ENCODE assay signal across 1 fruit fly cellular context in genomic region chrX:16104738-16105426, dm6.
TF ChIP-seq lines count a peak whose summit lies in the region.

Gene CG42353 (minus strand): TSS chrX:16104946.
Gene CG42354 (minus strand): TSS chrX:16104946.

TF ChIP-seq in whole organism, embryonic, 481 proteins besides CTCF, POLR2A, EP300 and RAD21 (continued from another document and continues in another):
- peak; percentile 69 for TF ChIP-seq CG4282 (GFP tag; optimal IDR thresholded peaks at IDR 0.05; lab: Kevin White, UChicago)
- peak; percentile 84 for TF ChIP-seq MBD-R2 (GFP tag; IDR thresholded peaks at IDR 0.05; lab: Robert Waterston, UW)
- TF ChIP-seq CG13123 (GFP tag; optimal IDR thresholded peaks at IDR 0.05; lab: Kevin White, UChicago), result peak; percentile 84
- peak; percentile 92 for TF ChIP-seq CG10366 (GFP tag; IDR thresholded peaks at IDR 0.05; lab: Robert Waterston, UW)
- peak; percentile 94 to 97 for TF ChIP-seq bsh (GFP tag; optimal IDR thresholded peaks at IDR 0.05; lab: Kevin White, UChicago)
- TF ChIP-seq Gsc (GFP tag; IDR thresholded peaks at IDR 0.05; lab: Robert Waterston, UW), result peak; percentile 91
- TF ChIP-seq CoRest (tag; optimal IDR thresholded peaks at IDR 0.05; lab: Kevin White, UChicago), result peak; percentile 98
- peak; percentile 89 for TF ChIP-seq CG13624 (GFP tag; optimal IDR thresholded peaks at IDR 0.05; lab: Kevin White, UChicago)
- TF ChIP-seq luna (GFP tag; optimal IDR thresholded peaks at IDR 0.05; lab: Kevin White, UChicago), result no peak
- peak; percentile 93 for TF ChIP-seq CG2875 (GFP tag; optimal IDR thresholded peaks at IDR 0.05; lab: Kevin White, UChicago)
- TF ChIP-seq sc (optimal IDR thresholded peaks at IDR 0.05; lab: Kevin White, UChicago), result no peak
- peak; percentile 96 for TF ChIP-seq sc (GFP tag; optimal IDR thresholded peaks at IDR 0.05; lab: Kevin White, UChicago)
- TF ChIP-seq CG34224 (GFP tag; IDR thresholded peaks at IDR 0.05; lab: Robert Waterston, UW; ENCODE audit: partially characterized antibody), result no peak
- TF ChIP-seq tx (GFP tag; optimal IDR thresholded peaks at IDR 0.05; lab: Kevin White, UChicago), result peak; percentile 87
- TF ChIP-seq CG2129 (GFP tag; IDR thresholded peaks at IDR 0.05; lab: Robert Waterston, UW; ENCODE audit: partially characterized antibody), result no peak
- peak; percentile 92 for TF ChIP-seq Dip3 (GFP tag; optimal IDR thresholded peaks at IDR 0.05; lab: Kevin White, UChicago)
- peak; percentile 89 for TF ChIP-seq Gug (GFP tag; IDR thresholded peaks at IDR 0.05; lab: Robert Waterston, UW)
- TF ChIP-seq row (GFP tag; IDR thresholded peaks at IDR 0.05; lab: Robert Waterston, UW), result peak; percentile 96
- peak; percentile 93 for TF ChIP-seq CG12744 (GFP tag; optimal IDR thresholded peaks at IDR 0.05; lab: Kevin White, UChicago)
- peak; percentile 91 for TF ChIP-seq CG3065 (GFP tag; optimal IDR thresholded peaks at IDR 0.05; lab: Kevin White, UChicago)
- TF ChIP-seq chn (GFP tag; optimal IDR thresholded peaks at IDR 0.05; lab: Kevin White, UChicago), result peak; percentile 97
- peak in 1 of 2 experiments; percentile 96 for TF ChIP-seq Eip74EF (GFP tag; optimal IDR thresholded peaks at IDR 0.05; lab: Kevin White, UChicago)
- peak; percentile 95 for TF ChIP-seq CG15601 (tag; optimal IDR thresholded peaks at IDR 0.05; lab: Kevin White, UChicago)
- peak; percentile 94 for TF ChIP-seq NC2β (GFP tag; optimal IDR thresholded peaks at IDR 0.05; lab: Kevin White, UChicago)
- TF ChIP-seq Dbx (GFP tag; IDR thresholded peaks at IDR 0.05; lab: Robert Waterston, UW), result peak; percentile 94
- peak; percentile 70 for TF ChIP-seq CG10321 (GFP tag; IDR thresholded peaks at IDR 0.05; lab: Robert Waterston, UW)
- TF ChIP-seq Adf1 (GFP tag; IDR thresholded peaks at IDR 0.05; lab: Robert Waterston, UW), result peak; percentile 76
- peak; percentile 93 for TF ChIP-seq Drgx (GFP tag; IDR thresholded peaks at IDR 0.05; lab: Robert Waterston, UW)
- TF ChIP-seq vnd (GFP tag; IDR thresholded peaks at IDR 0.05; lab: Robert Waterston, UW; ENCODE audit: partially characterized antibody), result 0 out of 3 replicates have a peak, but pooled peaks have one; percentile 42
- peak; percentile 93 for TF ChIP-seq CG12299 (tag; optimal IDR thresholded peaks at IDR 0.05; lab: Kevin White, UChicago)
- peak; percentile 90 for TF ChIP-seq cwo (GFP tag; optimal IDR thresholded peaks at IDR 0.05; lab: Kevin White, UChicago)
- TF ChIP-seq mld (GFP tag; IDR thresholded peaks at IDR 0.05; lab: Robert Waterston, UW; ENCODE audit: partially characterized antibody), result peak; percentile 49; the same call in 1 of the 3 replicates
- TF ChIP-seq sqz (GFP tag; optimal IDR thresholded peaks at IDR 0.05; lab: Kevin White, UChicago), result peak; percentile 96
- peak; percentile 87 for TF ChIP-seq trh (GFP tag; optimal IDR thresholded peaks at IDR 0.05; lab: Kevin White, UChicago)
- peak; percentile 76 for TF ChIP-seq E2f2 (GFP tag; IDR thresholded peaks at IDR 0.05; lab: Robert Waterston, UW)
- TF ChIP-seq zen2 (GFP tag; IDR thresholded peaks at IDR 0.05; lab: Robert Waterston, UW; ENCODE audit: partially characterized antibody), result no peak
- no peak for TF ChIP-seq Doc3 (GFP tag; IDR thresholded peaks at IDR 0.05; lab: Robert Waterston, UW; ENCODE audit: partially characterized antibody)
- peak; percentile 97 for TF ChIP-seq CG10209 (GFP tag; optimal IDR thresholded peaks at IDR 0.05; lab: Kevin White, UChicago)
- peak; percentile 94 for TF ChIP-seq HHEX (GFP tag; optimal IDR thresholded peaks at IDR 0.05; lab: Kevin White, UChicago)
- TF ChIP-seq dpn (GFP tag; optimal IDR thresholded peaks at IDR 0.05; lab: Kevin White, UChicago), result peak; percentile 84 to 95
- peak; percentile 94 for TF ChIP-seq jing (GFP tag; optimal IDR thresholded peaks at IDR 0.05; lab: Kevin White, UChicago)
- TF ChIP-seq tll (GFP tag; optimal IDR thresholded peaks at IDR 0.05; lab: Kevin White, UChicago), result peak in 1 of 2 experiments; percentile 68
- peak; percentile 47 for TF ChIP-seq CG7745 (tag; optimal IDR thresholded peaks at IDR 0.05; lab: Kevin White, UChicago)
- peak; percentile 93 for TF ChIP-seq Rfx (GFP tag; IDR thresholded peaks at IDR 0.05; lab: Robert Waterston, UW)
- TF ChIP-seq odd (GFP tag; optimal IDR thresholded peaks at IDR 0.05; lab: Kevin White, UChicago), result peak; percentile 94
- TF ChIP-seq CG8388 (GFP tag; optimal IDR thresholded peaks at IDR 0.05; lab: Kevin White, UChicago), result peak; percentile 97
- TF ChIP-seq CG4404 (GFP tag; IDR thresholded peaks at IDR 0.05; lab: Robert Waterston, UW), result peak; percentile 96
- TF ChIP-seq crc (GFP tag; optimal IDR thresholded peaks at IDR 0.05; lab: Kevin White, UChicago), result no peak
- TF ChIP-seq ato (GFP tag; IDR thresholded peaks at IDR 0.05; lab: Robert Waterston, UW; ENCODE audit: partially characterized antibody), result 0 out of 2 replicates have a peak, but pooled peaks have one; percentile 63
- peak; percentile 92 for TF ChIP-seq CG1647 (GFP tag; optimal IDR thresholded peaks at IDR 0.05; lab: Kevin White, UChicago)
- peak; percentile 94 for TF ChIP-seq D19A (tag; optimal IDR thresholded peaks at IDR 0.05; lab: Kevin White, UChicago)
- TF ChIP-seq Ets97D (GFP tag; optimal IDR thresholded peaks at IDR 0.05; lab: Kevin White, UChicago), result peak; percentile 86
- TF ChIP-seq CG33213 (GFP tag; optimal IDR thresholded peaks at IDR 0.05; lab: Kevin White, UChicago), result peak; percentile 87
- TF ChIP-seq dmrt11E (tag; optimal IDR thresholded peaks at IDR 0.05; lab: Kevin White, UChicago), result peak; percentile 99
- TF ChIP-seq maf-S (GFP tag; optimal IDR thresholded peaks at IDR 0.05; lab: Kevin White, UChicago), result peak; percentile 92
- peak; percentile 98 for TF ChIP-seq Hsf (GFP tag; optimal IDR thresholded peaks at IDR 0.05; lab: Kevin White, UChicago)
- TF ChIP-seq Kr (GFP tag; optimal IDR thresholded peaks at IDR 0.05; lab: Kevin White, UChicago), result peak; percentile 61
- TF ChIP-seq wor (GFP tag; IDR thresholded peaks at IDR 0.05; lab: Robert Waterston, UW), result peak; percentile 93
- TF ChIP-seq gsb (GFP tag; IDR thresholded peaks at IDR 0.05; lab: Robert Waterston, UW), result peak; percentile 90
- TF ChIP-seq CG13775 (GFP tag; optimal IDR thresholded peaks at IDR 0.05; lab: Kevin White, UChicago), result peak; percentile 98
- peak; percentile 92 for TF ChIP-seq CG4854 (GFP tag; optimal IDR thresholded peaks at IDR 0.05; lab: Kevin White, UChicago)
- TF ChIP-seq br (optimal IDR thresholded peaks at IDR 0.05; lab: Kevin White, UChicago), result no peak
- TF ChIP-seq B-H1 (GFP tag; IDR thresholded peaks at IDR 0.05; lab: Robert Waterston, UW), result peak; percentile 89
- TF ChIP-seq CG42726 (GFP tag; IDR thresholded peaks at IDR 0.05; lab: Robert Waterston, UW; ENCODE audit: partially characterized antibody), result peak; percentile 29; the same call in 1 of the 2 replicates
- TF ChIP-seq Oli (tag; optimal IDR thresholded peaks at IDR 0.05; lab: Kevin White, UChicago), result peak; percentile 97
- peak; percentile 63; the same call in 1 of the 2 replicates for TF ChIP-seq Bgb (GFP tag; IDR thresholded peaks at IDR 0.05; lab: Robert Waterston, UW; ENCODE audit: partially characterized antibody)
- TF ChIP-seq Med (GFP tag; lab: Kevin White, UChicago), result peak; percentile 96
- peak; percentile 70 for TF ChIP-seq Poxn (GFP tag; IDR thresholded peaks at IDR 0.05; lab: Robert Waterston, UW)
- peak; percentile 97 for TF ChIP-seq Xbp1 (GFP tag; optimal IDR thresholded peaks at IDR 0.05; lab: Kevin White, UChicago)
- peak; percentile 91 for TF ChIP-seq peb (GFP tag; IDR thresholded peaks at IDR 0.05; lab: Robert Waterston, UW)
- peak; percentile 86 for TF ChIP-seq run (tag; optimal IDR thresholded peaks at IDR 0.05; lab: Kevin White, UChicago)
- no peak for TF ChIP-seq unc-4 (GFP tag; IDR thresholded peaks at IDR 0.05; lab: Robert Waterston, UW; ENCODE audit: partially characterized antibody)
- TF ChIP-seq chinmo (GFP tag; IDR thresholded peaks at IDR 0.05; lab: Robert Waterston, UW; ENCODE audit: partially characterized antibody), result peak; percentile 81; the same call in 2 of the 4 replicates
- TF ChIP-seq Nf-YC (tag; optimal IDR thresholded peaks at IDR 0.05; lab: Kevin White, UChicago), result peak; percentile 86
- peak; percentile 91 for TF ChIP-seq ac (GFP tag; optimal IDR thresholded peaks at IDR 0.05; lab: Kevin White, UChicago)
- TF ChIP-seq CG14050 (GFP tag; IDR thresholded peaks at IDR 0.05; lab: Robert Waterston, UW), result peak; percentile 85
- TF ChIP-seq CG17829 (tag; optimal IDR thresholded peaks at IDR 0.05; lab: Kevin White, UChicago), result peak; percentile 97
- peak; percentile 87 for TF ChIP-seq MTF-1 (GFP tag; optimal IDR thresholded peaks at IDR 0.05; lab: Kevin White, UChicago; ENCODE audit: borderline replicate concordance)
- TF ChIP-seq Sin3A (optimal IDR thresholded peaks at IDR 0.05; lab: Kevin White, UChicago), result no peak
- peak; percentile 90 for TF ChIP-seq sug (tag; optimal IDR thresholded peaks at IDR 0.05; lab: Kevin White, UChicago)
- TF ChIP-seq sens-2 (GFP tag; IDR thresholded peaks at IDR 0.05; lab: Robert Waterston, UW), result peak; percentile 89
- peak; percentile 87 for TF ChIP-seq wek (GFP tag; optimal IDR thresholded peaks at IDR 0.05; lab: Kevin White, UChicago)
- peak; percentile 92 for TF ChIP-seq ewg (GFP tag; optimal IDR thresholded peaks at IDR 0.05; lab: Kevin White, UChicago)
- TF ChIP-seq Hr78 (GFP tag; optimal IDR thresholded peaks at IDR 0.05; lab: Kevin White, UChicago), result peak in 1 of 2 experiments; percentile 98
- TF ChIP-seq NfI (GFP tag; optimal IDR thresholded peaks at IDR 0.05; lab: Kevin White, UChicago), result peak; percentile 97
- peak; percentile 92 for TF ChIP-seq H15 (GFP tag; IDR thresholded peaks at IDR 0.05; lab: Robert Waterston, UW)
- peak; percentile 92 for TF ChIP-seq CG9932 (GFP tag; IDR thresholded peaks at IDR 0.05; lab: Robert Waterston, UW)
- peak; percentile 95 for TF ChIP-seq CG10462 (GFP tag; optimal IDR thresholded peaks at IDR 0.05; lab: Kevin White, UChicago)
- peak; percentile 66 for TF ChIP-seq Taf1 (GFP tag; IDR thresholded peaks at IDR 0.05; lab: Robert Waterston, UW)
- peak; percentile 96 for TF ChIP-seq vvl (GFP tag; IDR thresholded peaks at IDR 0.05; lab: Robert Waterston, UW)
- TF ChIP-seq CG1602 (GFP tag; optimal IDR thresholded peaks at IDR 0.05; lab: Kevin White, UChicago), result peak; percentile 97
- TF ChIP-seq Chrac-16 (GFP tag; optimal IDR thresholded peaks at IDR 0.05; lab: Kevin White, UChicago), result peak; percentile 96
- no peak for TF ChIP-seq ERR (GFP tag; optimal IDR thresholded peaks at IDR 0.05; lab: Kevin White, UChicago)
- TF ChIP-seq HLH3B (GFP tag; IDR thresholded peaks at IDR 0.05; lab: Robert Waterston, UW), result peak; percentile 94
- TF ChIP-seq pb (GFP tag; optimal IDR thresholded peaks at IDR 0.05; lab: Kevin White, UChicago), result peak; percentile 82
- peak; percentile 96 for TF ChIP-seq CG12659 (GFP tag; optimal IDR thresholded peaks at IDR 0.05; lab: Kevin White, UChicago)
- peak; percentile 95 for TF ChIP-seq Ptx1 (GFP tag; IDR thresholded peaks at IDR 0.05; lab: Robert Waterston, UW)
- TF ChIP-seq CG7271 (tag; optimal IDR thresholded peaks at IDR 0.05; lab: Kevin White, UChicago), result peak; percentile 80
- TF ChIP-seq ken (GFP tag; IDR thresholded peaks at IDR 0.05; lab: Robert Waterston, UW), result peak; percentile 92
- TF ChIP-seq fd64A (GFP tag; optimal IDR thresholded peaks at IDR 0.05; lab: Kevin White, UChicago), result peak; percentile 90
- TF ChIP-seq Awh (GFP tag; IDR thresholded peaks at IDR 0.05; lab: Robert Waterston, UW), result peak; percentile 90
- TF ChIP-seq CG11695 (GFP tag; IDR thresholded peaks at IDR 0.05; lab: Robert Waterston, UW), result peak; percentile 96
- TF ChIP-seq CG11456 (GFP tag; IDR thresholded peaks at IDR 0.05; lab: Robert Waterston, UW), result peak; percentile 89
- TF ChIP-seq CG10979 (tag; optimal IDR thresholded peaks at IDR 0.05; lab: Kevin White, UChicago), result peak; percentile 98
- peak; percentile 96 for TF ChIP-seq Fer1 (GFP tag; optimal IDR thresholded peaks at IDR 0.05; lab: Kevin White, UChicago)
- peak; percentile 87 for TF ChIP-seq sim (GFP tag; IDR thresholded peaks at IDR 0.05; lab: Robert Waterston, UW)
- peak; percentile 95 for TF ChIP-seq stc (GFP tag; IDR thresholded peaks at IDR 0.05; lab: Robert Waterston, UW)
- peak; percentile 96 for TF ChIP-seq trem (tag; optimal IDR thresholded peaks at IDR 0.05; lab: Kevin White, UChicago)
- TF ChIP-seq CG6791 (GFP tag; IDR thresholded peaks at IDR 0.05; lab: Robert Waterston, UW; ENCODE audit: partially characterized antibody), result 0 out of 3 replicates have a peak, but pooled peaks have one; percentile 40
- peak; percentile 97 for TF ChIP-seq lab (GFP tag; optimal IDR thresholded peaks at IDR 0.05; lab: Kevin White, UChicago)
- peak; percentile 92 for TF ChIP-seq gce (GFP tag; IDR thresholded peaks at IDR 0.05; lab: Robert Waterston, UW)
- TF ChIP-seq CG17912 (GFP tag; optimal IDR thresholded peaks at IDR 0.05; lab: Kevin White, UChicago), result peak; percentile 81
- peak; percentile 94 for TF ChIP-seq Jarid2 (GFP tag; optimal IDR thresholded peaks at IDR 0.05; lab: Kevin White, UChicago)
- peak; percentile 87 for TF ChIP-seq CHES-1-like (GFP tag; optimal IDR thresholded peaks at IDR 0.05; lab: Kevin White, UChicago)
- peak; percentile 95 for TF ChIP-seq CG13296 (GFP tag; optimal IDR thresholded peaks at IDR 0.05; lab: Kevin White, UChicago)
- TF ChIP-seq eyg (GFP tag; optimal IDR thresholded peaks at IDR 0.05; lab: Kevin White, UChicago), result peak; percentile 63
- TF ChIP-seq mam (GFP tag; optimal IDR thresholded peaks at IDR 0.05; lab: Kevin White, UChicago), result peak; percentile 79
- no peak for TF ChIP-seq prd (optimal IDR thresholded peaks at IDR 0.05; lab: Kevin White, UChicago)
- peak; percentile 96 for TF ChIP-seq prd (GFP tag; IDR thresholded peaks at IDR 0.05; lab: Robert Waterston, UW)
- peak; percentile 76; the same call in 1 of the 3 replicates for TF ChIP-seq C15 (GFP tag; IDR thresholded peaks at IDR 0.05; lab: Robert Waterston, UW)
- TF ChIP-seq tgo (GFP tag; IDR thresholded peaks at IDR 0.05; lab: Robert Waterston, UW), result peak; percentile 94
- TF ChIP-seq nmo (GFP tag; optimal IDR thresholded peaks at IDR 0.05; lab: Kevin White, UChicago), result peak; percentile 96
- peak; percentile 23; the same call in 1 of the 2 replicates for TF ChIP-seq tna (GFP tag; IDR thresholded peaks at IDR 0.05; lab: Robert Waterston, UW; ENCODE audit: partially characterized antibody)
- peak; percentile 94 for TF ChIP-seq Aef1 (GFP tag; IDR thresholded peaks at IDR 0.05; lab: Robert Waterston, UW)
- TF ChIP-seq CG17568 (GFP tag; optimal IDR thresholded peaks at IDR 0.05; lab: Kevin White, UChicago), result peak; percentile 92
- TF ChIP-seq tap (tag; optimal IDR thresholded peaks at IDR 0.05; lab: Kevin White, UChicago), result peak; percentile 95
- peak; percentile 95 for TF ChIP-seq ind (GFP tag; optimal IDR thresholded peaks at IDR 0.05; lab: Kevin White, UChicago)
- peak; percentile 92 for TF ChIP-seq fu2 (GFP tag; optimal IDR thresholded peaks at IDR 0.05; lab: Kevin White, UChicago)
